Fruit fly (Drosophila melanogaster): Measurements from ENCODE around the gene Ccm3.

- no peak for TF ChIP-seq Dll (optimal IDR thresholded peaks at IDR 0.05)
- TF ChIP-seq psq (optimal IDR thresholded peaks at IDR 0.05): no peak
Measured at dm6 chr3R:15356152-15356551, 15.6 kb upstream of the Ccm3 start.

All from whole organism.